Fruit fly (Drosophila melanogaster) whole organism, pupa: ENCODE data around the gene Trf2.

ENCODE experiments used
- CG12605 ChIP-seq: fragments of 200-800 bp; sonication (Bioruptor generic); IDR thresholded peaks from 2 replicates; pipeline ENCODE4 v1.3.6; 2022; ENCODE audit warnings: missing biosample characterization, missing genetic modification characterization
- CG15710 ChIP-seq: fragments of 200-800 bp; sonication (Bioruptor generic); optimal IDR thresholded peaks from 2 replicates; lab custom pipeline; 2018; ENCODE audit warnings: missing biosample characterization, mild to moderate bottlenecking, missing genetic modification characterization, moderate library complexity
- CG4496 ChIP-seq: fragments of 200-800 bp; sonication (Bioruptor generic); IDR thresholded peaks from 3 replicates; pipeline ENCODE4 v1.3.6; 2022; ENCODE audit warnings: missing biosample characterization, missing genetic modification characterization
- CG8159 ChIP-seq: fragments of 200-800 bp; sonication (Bioruptor generic); optimal IDR thresholded peaks from 3 replicates; lab custom pipeline; 2018; ENCODE audit warnings: missing biosample characterization, mild to moderate bottlenecking, missing genetic modification characterization, moderate library complexity
- Ets98B ChIP-seq: fragments of 200-800 bp; sonication (Bioruptor generic); IDR thresholded peaks from 2 replicates; pipeline ENCODE4 v1.3.6; 2022; ENCODE audit warnings: missing biosample characterization, missing genetic modification characterization
- Pif1A ChIP-seq: fragments of 200-800 bp; sonication (Bioruptor generic); optimal IDR thresholded peaks from 3 replicates; lab custom pipeline; 2016; ENCODE audit warnings: missing biosample characterization, missing genetic modification characterization
- fd96Ca ChIP-seq: fragments of 200-800 bp; sonication (Bioruptor generic); IDR thresholded peaks from 3 replicates; pipeline ENCODE4 v1.3.6; 2022; ENCODE audit warnings: missing biosample characterization, missing genetic modification characterization
- rn ChIP-seq: fragments of 200-800 bp; sonication (Bioruptor generic); IDR thresholded peaks from 2 replicates; pipeline ENCODE4 v1.3.6; 2022; ENCODE audit warnings: missing biosample characterization, missing genetic modification characterization

DNA sequence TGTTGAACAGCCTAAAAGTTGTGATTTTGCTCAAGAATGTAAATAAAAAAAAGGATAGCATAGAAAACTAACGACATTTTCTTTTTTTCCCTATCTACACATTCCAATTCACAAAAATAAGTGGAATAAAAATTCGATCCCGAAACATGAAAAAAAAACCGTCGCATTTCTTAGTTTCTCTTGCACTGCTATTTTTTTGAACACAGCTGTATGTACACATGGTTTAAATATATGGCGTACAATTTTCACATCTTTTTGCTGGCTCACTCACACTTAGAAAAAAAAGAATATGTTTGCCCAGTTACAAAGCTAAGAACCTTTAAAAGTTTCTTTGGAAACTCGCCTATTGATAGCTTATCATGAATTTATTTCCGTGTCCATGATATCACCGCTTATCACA, 51.2 kb downstream of the Trf2 start:
- no peak for TF ChIP-seq CG8159 (tag; lab: Kevin White, UChicago)
- TF ChIP-seq CG12605 = no peak
- TF ChIP-seq CG4496 (GFP tag; lab: Robert Waterston, UW) = no peak
- TF ChIP-seq fd96Ca (GFP tag; lab: Robert Waterston, UW) = no peak
- TF ChIP-seq CG15710 (tag; lab: Kevin White, UChicago) = no peak
- no peak for TF ChIP-seq Pif1A
- no peak for TF ChIP-seq Ets98B
- no peak for TF ChIP-seq rn (GFP tag; lab: Robert Waterston, UW)
